Worm (Caenorhabditis elegans) whole organism, L1 larva: ENCODE results near the gene unc-77.

ENCODE experiments used
- C34B4.2 ChIP-seq: sonication (generic microtip); optimal IDR thresholded peaks from 2 replicates; lab custom pipeline; 2017; ENCODE audit warnings: mild to moderate bottlenecking, missing genetic modification characterization, missing compliant biosample characterization
- ama-1 ChIP-seq: fragments of 150-350 bp; optimal IDR thresholded peaks from 2 replicates; lab custom pipeline; 2014
- ces-1 ChIP-seq: fragments of 150-350 bp; optimal IDR thresholded peaks from 2 replicates; lab custom pipeline; 2014; ENCODE audit warnings: missing biosample characterization, missing genetic modification reagents, missing genetic modification characterization
- nhr-84 ChIP-seq: sonication (generic microtip); optimal IDR thresholded peaks from 2 replicates; lab custom pipeline; 2017; ENCODE audit warnings: missing biosample characterization, missing genetic modification characterization
- nhr-90 ChIP-seq: sonication (generic microtip); optimal IDR thresholded peaks from 2 replicates; lab custom pipeline; 2016; ENCODE audit warnings: mild to moderate bottlenecking, missing genetic modification characterization, missing compliant biosample characterization; ENCODE audit not compliant: poor library complexity
- snpc-4 ChIP-seq: fragments of 150-350 bp; optimal IDR thresholded peaks from 2 replicates; lab custom pipeline; 2014; ENCODE audit warnings: missing biosample characterization, missing genetic modification characterization
- sup-37 ChIP-seq: fragments of 200-800 bp; sonication (Bioruptor generic); optimal IDR thresholded peaks from 2 replicates; lab custom pipeline; 2018; ENCODE audit warnings: mild to moderate bottlenecking, missing genetic modification characterization, missing compliant biosample characterization

- no peak for TF ChIP-seq ama-1
- TF ChIP-seq nhr-84 (tag; lab: Kevin White, UChicago) = no peak
- TF ChIP-seq nhr-90 (tag; lab: Kevin White, UChicago) = no peak
- TF ChIP-seq snpc-4 (tag; lab: Kevin White, UChicago) = no peak
- TF ChIP-seq sup-37 = no peak
- no peak for TF ChIP-seq C34B4.2 (tag; lab: Kevin White, UChicago)
- TF ChIP-seq ces-1 (GFP tag; lab: Kevin White, UChicago) = no peak
Measured at ce11 chrIV:6149359-6149758, 34.3 kb downstream of the unc-77 start.
